Worm (Caenorhabditis elegans) whole organism, L3 larva: ENCODE results near the gene R02F11.12.
A peak's percentile ranks its signal among the peaks of the same experiment; 100 is the strongest.

Experiments
- R02D3.7 ChIP-seq: fragments of 150-350 bp; optimal IDR thresholded peaks from 2 replicates; lab custom pipeline; 2014; ENCODE audit warnings: missing biosample characterization, missing genetic modification characterization
- ZK546.5 ChIP-seq: sonication (generic microtip); optimal IDR thresholded peaks from 2 replicates; lab custom pipeline; 2017; ENCODE audit warnings: missing biosample characterization, missing genetic modification characterization
- aly-2 ChIP-seq: fragments of 150-350 bp; optimal IDR thresholded peaks from 2 replicates; lab custom pipeline; 2014; ENCODE audit warnings: missing biosample characterization, missing genetic modification characterization
- ama-1 ChIP-seq: fragments of 150-350 bp; optimal IDR thresholded peaks from 2 replicates; lab custom pipeline; 2018
- ceh-16 ChIP-seq: sonication (generic microtip); optimal IDR thresholded peaks from 2 replicates; lab custom pipeline; 2017; ENCODE audit warnings: missing biosample characterization, missing genetic modification characterization
- ceh-28 ChIP-seq: fragments of 150-350 bp; optimal IDR thresholded peaks from 2 replicates; lab custom pipeline; 2014; ENCODE audit warnings: missing biosample characterization, missing genetic modification reagents, missing genetic modification characterization
- ceh-82 ChIP-seq: fragments of 150-350 bp; optimal IDR thresholded peaks from 2 replicates; lab custom pipeline; 2014; ENCODE audit warnings: missing biosample characterization, missing genetic modification characterization
- ceh-9 ChIP-seq: sonication (generic microtip); optimal IDR thresholded peaks from 2 replicates; lab custom pipeline; 2018; ENCODE audit warnings: missing biosample characterization, missing genetic modification characterization
- daf-12 ChIP-seq: fragments of 150-350 bp; optimal IDR thresholded peaks from 2 replicates; lab custom pipeline; 2014; ENCODE audit warnings: missing biosample characterization, missing genetic modification reagents, missing genetic modification characterization
- egl-27 ChIP-seq: sonication (generic microtip); optimal IDR thresholded peaks from 4 replicates; lab custom pipeline; 2017; ENCODE audit warnings: missing biosample characterization, missing genetic modification reagents, missing genetic modification characterization
- egl-5 ChIP-seq: fragments of 150-350 bp; optimal IDR thresholded peaks from 2 replicates; lab custom pipeline; 2017; ENCODE audit warnings: missing biosample characterization, missing genetic modification reagents, missing genetic modification characterization, inconsistent platforms
- elt-1 ChIP-seq: fragments of 150-350 bp; optimal IDR thresholded peaks from 2 replicates; lab custom pipeline; 2014; ENCODE audit warnings: missing biosample characterization, missing genetic modification characterization
- elt-2 ChIP-seq: sonication (generic microtip); optimal IDR thresholded peaks from 2 replicates; lab custom pipeline; 2016; ENCODE audit warnings: missing genetic modification reagents, mild to moderate bottlenecking, missing genetic modification characterization, missing compliant biosample characterization
- elt-3 ChIP-seq, 3 experiments: fragments of 150-350 bp in 1 of 3; sonication (generic microtip) in 2 of 3; optimal IDR thresholded peaks; 2 replicates in 2 of 3; 4 replicates in 1 of 3; lab custom pipeline; 2014 to 2017; ENCODE audit warnings: missing biosample characterization in 3 of 3, missing genetic modification characterization in 3 of 3
- eor-1 ChIP-seq, 2 experiments: fragments of 150-350 bp; optimal IDR thresholded peaks; 2 replicates each; lab custom pipeline; 2014 to 2018; ENCODE audit warnings: missing biosample characterization in 2 of 2, missing genetic modification characterization in 2 of 2
- fkh-10 ChIP-seq: sonication (generic microtip); optimal IDR thresholded peaks from 2 replicates; lab custom pipeline; 2017; ENCODE audit warnings: missing biosample characterization, missing genetic modification reagents, missing genetic modification characterization
- fkh-2 ChIP-seq: fragments of 150-350 bp; optimal IDR thresholded peaks from 2 replicates; lab custom pipeline; 2014; ENCODE audit warnings: missing biosample characterization, missing genetic modification reagents, missing genetic modification characterization
- fos-1 ChIP-seq: fragments of 150-350 bp; optimal IDR thresholded peaks from 2 replicates; lab custom pipeline; 2014; ENCODE audit warnings: missing biosample characterization, missing genetic modification characterization
- hmg-11 ChIP-seq: sonication (generic microtip); optimal IDR thresholded peaks from 2 replicates; lab custom pipeline; 2016; ENCODE audit warnings: missing genetic modification characterization, missing compliant biosample characterization
- jun-1 ChIP-seq: fragments of 150-350 bp; optimal IDR thresholded peaks from 2 replicates; lab custom pipeline; 2014; ENCODE audit warnings: missing biosample characterization, missing genetic modification reagents, missing genetic modification characterization
- lin-15B ChIP-seq: fragments of 150-350 bp; optimal IDR thresholded peaks from 2 replicates; lab custom pipeline; 2014; ENCODE audit warnings: missing biosample characterization, missing genetic modification characterization
- lin-39 ChIP-seq: fragments of 150-350 bp; optimal IDR thresholded peaks from 2 replicates; lab custom pipeline; 2018; ENCODE audit warnings: missing biosample characterization, missing genetic modification reagents, missing genetic modification characterization
- lsy-12 ChIP-seq: sonication (generic microtip); optimal IDR thresholded peaks from 2 replicates; lab custom pipeline; 2016; ENCODE audit warnings: mild to moderate bottlenecking, missing genetic modification characterization, missing compliant biosample characterization
- mdl-1 ChIP-seq: fragments of 150-350 bp; optimal IDR thresholded peaks from 2 replicates; lab custom pipeline; 2014; ENCODE audit warnings: missing biosample characterization, missing genetic modification characterization
- mml-1 ChIP-seq: fragments of 150-350 bp; sonication (generic microtip); optimal IDR thresholded peaks from 3 replicates; lab custom pipeline; 2014; ENCODE audit warnings: missing biosample characterization, missing genetic modification characterization
- nfya-1 ChIP-seq: sonication (generic microtip); optimal IDR thresholded peaks from 2 replicates; lab custom pipeline; 2017; ENCODE audit warnings: missing genetic modification characterization, mild to moderate bottlenecking, missing compliant biosample characterization, antibody characterized with exemption, moderate library complexity; ENCODE audit not compliant: insufficient read depth
- nhr-11 ChIP-seq: fragments of 150-350 bp; optimal IDR thresholded peaks from 2 replicates; lab custom pipeline; 2014; ENCODE audit warnings: missing biosample characterization, missing genetic modification characterization
- nhr-12 ChIP-seq: fragments of 150-350 bp; optimal IDR thresholded peaks from 2 replicates; lab custom pipeline; 2014; ENCODE audit warnings: missing biosample characterization, missing genetic modification characterization
- nhr-23 ChIP-seq: fragments of 150-350 bp; optimal IDR thresholded peaks from 2 replicates; lab custom pipeline; 2014; ENCODE audit warnings: missing biosample characterization, missing genetic modification reagents, missing genetic modification characterization
- nhr-237 ChIP-seq: fragments of 150-350 bp; optimal IDR thresholded peaks from 2 replicates; lab custom pipeline; 2014; ENCODE audit warnings: missing biosample characterization, missing genetic modification characterization
- nhr-25 ChIP-seq: sonication (generic microtip); optimal IDR thresholded peaks from 2 replicates; lab custom pipeline; 2017; ENCODE audit warnings: missing biosample characterization, missing genetic modification characterization
- nhr-28 ChIP-seq: fragments of 150-350 bp; optimal IDR thresholded peaks from 2 replicates; lab custom pipeline; 2014; ENCODE audit warnings: missing biosample characterization, missing genetic modification characterization
- nhr-43 ChIP-seq: sonication (generic microtip); optimal IDR thresholded peaks from 2 replicates; lab custom pipeline; 2016; ENCODE audit warnings: mild to moderate bottlenecking, missing genetic modification characterization, missing compliant biosample characterization; ENCODE audit not compliant: poor library complexity, severe bottlenecking
- nhr-67 ChIP-seq: fragments of 150-350 bp; optimal IDR thresholded peaks from 2 replicates; lab custom pipeline; 2014; ENCODE audit warnings: missing biosample characterization, missing genetic modification characterization
- nhr-76 ChIP-seq: fragments of 150-350 bp; sonication (generic microtip); optimal IDR thresholded peaks from 5 replicates; lab custom pipeline; 2014; ENCODE audit warnings: missing biosample characterization, missing genetic modification characterization
- nhr-77 ChIP-seq: fragments of 150-350 bp; optimal IDR thresholded peaks from 2 replicates; lab custom pipeline; 2014; ENCODE audit warnings: missing biosample characterization, missing genetic modification characterization
- pha-4 ChIP-seq: fragments of 150-350 bp; optimal IDR thresholded peaks from 2 replicates; lab custom pipeline; 2014; ENCODE audit warnings: missing biosample characterization, missing genetic modification reagents, missing genetic modification characterization
- pqm-1 ChIP-seq: fragments of 150-350 bp; optimal IDR thresholded peaks from 2 replicates; lab custom pipeline; 2017; ENCODE audit warnings: missing biosample characterization, missing genetic modification characterization, inconsistent platforms
- sea-2 ChIP-seq: fragments of 150-350 bp; sonication (generic microtip); optimal IDR thresholded peaks from 4 replicates; lab custom pipeline; 2014; ENCODE audit warnings: missing biosample characterization, missing genetic modification reagents, missing genetic modification characterization
- snpc-4 ChIP-seq: fragments of 150-350 bp; optimal IDR thresholded peaks from 2 replicates; lab custom pipeline; 2014; ENCODE audit warnings: missing biosample characterization, missing genetic modification characterization
- unc-39 ChIP-seq: sonication (generic microtip); optimal IDR thresholded peaks from 4 replicates; lab custom pipeline; 2017; ENCODE audit warnings: missing biosample characterization, missing genetic modification characterization
- unc-62 ChIP-seq: fragments of 150-350 bp; sonication (generic microtip); optimal IDR thresholded peaks from 4 replicates; lab custom pipeline; 2014; ENCODE audit warnings: missing biosample characterization, missing genetic modification reagents, missing genetic modification characterization
- zag-1 ChIP-seq: fragments of 150-350 bp; optimal IDR thresholded peaks from 2 replicates; lab custom pipeline; 2014; ENCODE audit warnings: missing biosample characterization, missing genetic modification characterization
- ztf-11 ChIP-seq: fragments of 150-350 bp; optimal IDR thresholded peaks from 2 replicates; lab custom pipeline; 2014; ENCODE audit warnings: missing biosample characterization, missing genetic modification characterization
- ztf-4 ChIP-seq: fragments of 150-350 bp; optimal IDR thresholded peaks from 2 replicates; lab custom pipeline; 2014; ENCODE audit warnings: missing biosample characterization, missing genetic modification characterization

Gene R02F11.12

ce11 chrV:4805847-4806246, 15.4 kb downstream of the R02F11.12 start, which contains the start of gene R02F11.3:
Gene R02F11.3, minus strand, starts transcription at chrV:4805947.
- TF ChIP-seq nhr-25 (no peak), nhr-28 (tag; lab: Kevin White, UChicago) (no peak), nhr-67 (no peak), lin-15B (tag; lab: Kevin White, UChicago) (no peak), ceh-16 (tag; lab: Kevin White, UChicago) (no peak), sea-2 (no peak), ZK546.5 (tag; lab: Kevin White, UChicago) (no peak), lsy-12 (tag; lab: Kevin White, UChicago) (no peak), mml-1 (tag; lab: Kevin White, UChicago) (no peak), fos-1 (no peak)

- no peak for TF ChIP-seq fkh-10 (GFP tag; lab: Kevin White, UChicago)
- no peak for TF ChIP-seq mml-1 (tag; lab: Kevin White, UChicago)
- no peak for TF ChIP-seq nhr-76 (tag; lab: Kevin White, UChicago)
- no peak for TF ChIP-seq ztf-11 (tag; lab: Kevin White, UChicago)
- TF ChIP-seq pqm-1 = no peak
- TF ChIP-seq zag-1 (tag; lab: Kevin White, UChicago) = no peak
- TF ChIP-seq ceh-9 (tag; lab: Kevin White, UChicago) = no peak
- no peak for TF ChIP-seq nhr-237 (tag; lab: Kevin White, UChicago)
- TF ChIP-seq nhr-25 = no peak
- TF ChIP-seq ceh-16 (tag; lab: Kevin White, UChicago) = no peak
- no peak for TF ChIP-seq daf-12
- no peak for TF ChIP-seq elt-3 (tag; optimal IDR thresholded peaks at IDR 0.05; lab: Kevin White, UChicago)
- TF ChIP-seq nhr-12 = no peak
- TF ChIP-seq nhr-43 (tag; lab: Kevin White, UChicago) = no peak
- TF ChIP-seq lin-39 (tag; lab: Kevin White, UChicago) = no peak
- no peak for TF ChIP-seq eor-1 (tag; optimal IDR thresholded peaks at IDR 0.05; lab: Kevin White, UChicago)
- no peak for TF ChIP-seq unc-62 (GFP tag; lab: Kevin White, UChicago)
- TF ChIP-seq elt-2 (tag; lab: Kevin White, UChicago) = no peak
- no peak for TF ChIP-seq ama-1
These were observed 16.4 kb downstream of the R02F11.12 start for ce11 chrV:4806859-4807258.

ce11 chrV:4810653-4811052, 20.2 kb downstream of the R02F11.12 start:
- TF ChIP-seq unc-62 (GFP tag; lab: Kevin White, UChicago) = no peak
- TF ChIP-seq lin-15B (tag; lab: Kevin White, UChicago) = peak; percentile 82
- no peak for TF ChIP-seq fkh-2 (tag; lab: Kevin White, UChicago)
- TF ChIP-seq aly-2 (tag; lab: Kevin White, UChicago) = no peak
- no peak for TF ChIP-seq unc-39 (tag; lab: Kevin White, UChicago)
- TF ChIP-seq nhr-28 (tag; lab: Kevin White, UChicago) = no peak
- TF ChIP-seq snpc-4 = peak; percentile 48
- no peak for TF ChIP-seq nhr-25
- no peak for TF ChIP-seq nhr-43 (tag; lab: Kevin White, UChicago)
- TF ChIP-seq mdl-1 = no peak
- TF ChIP-seq eor-1 (tag; optimal IDR thresholded peaks at IDR 0.05; lab: Kevin White, UChicago) = no peak
- peak; percentile 56 for TF ChIP-seq lin-39 (tag; lab: Kevin White, UChicago)
- no peak for TF ChIP-seq nhr-11 (tag; lab: Kevin White, UChicago)
- TF ChIP-seq ceh-82 (tag; lab: Kevin White, UChicago) = no peak
- no peak for TF ChIP-seq ceh-16 (tag; lab: Kevin White, UChicago)
- TF ChIP-seq pqm-1 = no peak
- TF ChIP-seq nfya-1 (tag; lab: Kevin White, UChicago) = peak; percentile 63
- TF ChIP-seq ceh-28 = no peak
- no peak for TF ChIP-seq nhr-77 (tag; lab: Kevin White, UChicago)
- no peak for TF ChIP-seq ztf-11 (tag; lab: Kevin White, UChicago)
- TF ChIP-seq nhr-23 (tag; lab: Kevin White, UChicago) = no peak
- no peak for TF ChIP-seq ceh-9 (tag; lab: Kevin White, UChicago)
- TF ChIP-seq egl-27 = no peak
- TF ChIP-seq sea-2 = no peak
- TF ChIP-seq ama-1 = no peak
- TF ChIP-seq R02D3.7 (tag; lab: Kevin White, UChicago) = no peak
- TF ChIP-seq jun-1 (tag; lab: Kevin White, UChicago) = no peak
- no peak for TF ChIP-seq elt-3 (tag; optimal IDR thresholded peaks at IDR 0.05; lab: Kevin White, UChicago)
- TF ChIP-seq ztf-4 (tag; lab: Kevin White, UChicago) = no peak
- no peak for TF ChIP-seq elt-1
- TF ChIP-seq ZK546.5 (tag; lab: Kevin White, UChicago) = no peak
- no peak for TF ChIP-seq nhr-76 (tag; lab: Kevin White, UChicago)
- TF ChIP-seq egl-5 (tag; lab: Kevin White, UChicago) = no peak
- TF ChIP-seq nhr-67 = no peak
- no peak for TF ChIP-seq elt-2 (tag; lab: Kevin White, UChicago)
- TF ChIP-seq fos-1 = no peak
- TF ChIP-seq fkh-10 (GFP tag; lab: Kevin White, UChicago) = no peak
- TF ChIP-seq pha-4 = peak; percentile 9
- peak; percentile 70 for TF ChIP-seq hmg-11 (tag; lab: Kevin White, UChicago)
- TF ChIP-seq, all 47 proteins: peak for 6
